Fruit fly (Drosophila melanogaster): ENCODE results near the gene Las.
A peak's percentile ranks its signal among the peaks of the same experiment; 100 is the strongest.

Las gene

DNA sequence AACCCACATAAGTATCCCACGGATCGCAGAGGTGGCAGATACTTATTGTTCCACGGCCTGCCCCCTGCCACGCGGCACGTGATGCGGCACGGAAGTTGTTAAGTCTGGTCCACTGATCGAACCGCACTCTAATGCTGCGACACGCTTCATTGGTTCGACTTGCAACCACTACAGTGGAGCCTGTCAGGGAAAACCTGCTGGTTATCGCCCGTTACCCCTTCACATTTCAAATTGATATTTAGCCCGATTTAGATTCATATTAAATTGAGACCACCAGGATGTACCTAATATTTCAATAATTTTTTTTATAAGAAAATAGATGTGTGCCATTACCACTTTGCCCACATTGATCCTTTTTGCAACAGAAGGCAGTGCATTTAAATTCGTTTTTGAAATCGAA, 15.2 kb upstream of the Las start (continued):
- TF ChIP-seq CG11093 (GFP tag; IDR thresholded peaks at IDR 0.05), result no peak
- no peak for TF ChIP-seq CG7372 (GFP tag; IDR thresholded peaks at IDR 0.05)
- TF ChIP-seq Xrp1 (GFP tag; IDR thresholded peaks at IDR 0.05), result peak; percentile 48
- TF ChIP-seq CG12391 (tag; optimal IDR thresholded peaks at IDR 0.05), result peak; percentile 18
- no peak for TF ChIP-seq twi (tag; optimal IDR thresholded peaks at IDR 0.05)
- TF ChIP-seq CG13775 (GFP tag; optimal IDR thresholded peaks at IDR 0.05), result no peak
- no peak for TF ChIP-seq CG6854 (GFP tag; optimal IDR thresholded peaks at IDR 0.05)
- no peak for TF ChIP-seq Opbp (GFP tag; IDR thresholded peaks at IDR 0.05; ENCODE audit: partially characterized antibody)
- no peak for TF ChIP-seq Awh (GFP tag; IDR thresholded peaks at IDR 0.05)
- no peak for TF ChIP-seq Nf-YB (GFP tag; optimal IDR thresholded peaks at IDR 0.05)
- no peak for TF ChIP-seq danr (GFP tag; IDR thresholded peaks at IDR 0.05)
- TF ChIP-seq CG8281 (tag; optimal IDR thresholded peaks at IDR 0.05), result no peak
- TF ChIP-seq Med (GFP tag), result peak; percentile 55
- TF ChIP-seq Dbx (GFP tag; IDR thresholded peaks at IDR 0.05), result no peak
- no peak for TF ChIP-seq CG31388 (GFP tag; optimal IDR thresholded peaks at IDR 0.05)
- peak; percentile 42 for TF ChIP-seq CG18262 (tag; optimal IDR thresholded peaks at IDR 0.05)
- no peak for TF ChIP-seq da (GFP tag; optimal IDR thresholded peaks at IDR 0.05)
- TF ChIP-seq CG11504 (tag; optimal IDR thresholded peaks at IDR 0.05), result peak; percentile 37
- no peak for TF ChIP-seq jing (GFP tag; optimal IDR thresholded peaks at IDR 0.05)
- no peak for TF ChIP-seq CG10321 (GFP tag; IDR thresholded peaks at IDR 0.05)
- TF ChIP-seq CG14710 (tag; optimal IDR thresholded peaks at IDR 0.05), result peak; percentile 30
- TF ChIP-seq kni (GFP tag; optimal IDR thresholded peaks at IDR 0.05), result no peak
- no peak for TF ChIP-seq Atf3 (GFP tag; optimal IDR thresholded peaks at IDR 0.05)
- TF ChIP-seq yki (optimal IDR thresholded peaks at IDR 0.05), result no peak
- no peak for TF ChIP-seq Eip74EF (GFP tag; optimal IDR thresholded peaks at IDR 0.05)
- TF ChIP-seq Hey (tag; optimal IDR thresholded peaks at IDR 0.05), result no peak
- no peak for TF ChIP-seq CG6683 (GFP tag; optimal IDR thresholded peaks at IDR 0.05)
- no peak for TF ChIP-seq Hr3 (GFP tag; optimal IDR thresholded peaks at IDR 0.05)
- TF ChIP-seq peb (GFP tag; IDR thresholded peaks at IDR 0.05), result no peak
- TF ChIP-seq CG2712 (tag; optimal IDR thresholded peaks at IDR 0.05), result peak; percentile 50
- TF ChIP-seq Ravus (GFP tag; IDR thresholded peaks at IDR 0.05), result no peak
- peak; percentile 17 for TF ChIP-seq mam (GFP tag; optimal IDR thresholded peaks at IDR 0.05)
- TF ChIP-seq BtbVII (GFP tag; optimal IDR thresholded peaks at IDR 0.05), result no peak
- TF ChIP-seq ems (GFP tag; optimal IDR thresholded peaks at IDR 0.05), result no peak
- peak; percentile 79 for TF ChIP-seq CG5180 (GFP tag; optimal IDR thresholded peaks at IDR 0.05)
- TF ChIP-seq Spps (tag; optimal IDR thresholded peaks at IDR 0.05), result peak; percentile 34
- no peak for TF ChIP-seq Bdp1 (GFP tag; optimal IDR thresholded peaks at IDR 0.05)
- TF ChIP-seq CG17802 (tag; optimal IDR thresholded peaks at IDR 0.05), result no peak
- TF ChIP-seq nerfin-1 (tag; optimal IDR thresholded peaks at IDR 0.05), result no peak
- no peak for TF ChIP-seq jumu (GFP tag; optimal IDR thresholded peaks at IDR 0.05)
- peak; percentile 36 for TF ChIP-seq fd96Cb (tag; optimal IDR thresholded peaks at IDR 0.05)
- TF ChIP-seq tgo (GFP tag; IDR thresholded peaks at IDR 0.05), result peak; percentile 30; the same call in 1 of the 3 replicates
- peak; percentile 39 for TF ChIP-seq Sox102F (GFP tag; optimal IDR thresholded peaks at IDR 0.05)
- TF ChIP-seq Mrtf (GFP tag; IDR thresholded peaks at IDR 0.05), result 0 out of 3 replicates have a peak, but pooled peaks have one; percentile 36
- no peak for TF ChIP-seq Deaf1 (tag; optimal IDR thresholded peaks at IDR 0.05)
- no peak for TF ChIP-seq CG4820 (GFP tag; optimal IDR thresholded peaks at IDR 0.05)
- no peak for TF ChIP-seq CG11695 (GFP tag; IDR thresholded peaks at IDR 0.05)
- TF ChIP-seq bsh (GFP tag; optimal IDR thresholded peaks at IDR 0.05), result peak in 1 of 2 experiments; percentile 43
- no peak for TF ChIP-seq CG31224 (GFP tag; IDR thresholded peaks at IDR 0.05)
- no peak for TF ChIP-seq CG2202 (tag; optimal IDR thresholded peaks at IDR 0.05)
- TF ChIP-seq pzg (GFP tag; optimal IDR thresholded peaks at IDR 0.05), result no peak
- no peak for TF ChIP-seq ewg (GFP tag; optimal IDR thresholded peaks at IDR 0.05)

All from whole organism, embryonic.